Fruit fly (Drosophila melanogaster): ENCODE results near the gene Mco3.

Gene Mco3

DNA sequence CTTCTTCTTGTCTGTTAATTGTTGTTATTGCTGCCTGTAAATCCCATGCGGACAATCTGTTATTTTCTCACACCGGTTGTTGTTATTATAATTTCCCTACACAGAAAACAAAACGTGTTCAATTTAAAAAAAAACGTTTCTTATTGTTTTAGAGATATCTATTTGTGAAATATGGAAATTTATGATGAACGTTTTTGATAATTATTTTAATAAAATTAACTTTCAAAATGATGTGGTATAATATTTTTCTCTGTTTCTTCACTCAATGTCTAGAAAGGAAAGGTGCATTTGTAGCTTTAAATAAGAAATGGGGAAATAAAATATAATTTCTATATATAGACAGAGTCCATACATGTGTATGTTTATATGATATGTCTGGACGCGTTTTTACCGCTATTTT is 13.0 kb upstream of the Mco3 start (continued):
- TF ChIP-seq brk (GFP tag; optimal IDR thresholded peaks at IDR 0.05): peak; percentile 18
- no peak for TF ChIP-seq usp (GFP tag; optimal IDR thresholded peaks at IDR 0.05)
- TF ChIP-seq N (GFP tag; optimal IDR thresholded peaks at IDR 0.05): no peak
- TF ChIP-seq ey (GFP tag; optimal IDR thresholded peaks at IDR 0.05): peak; percentile 10
- TF ChIP-seq Sp1 (GFP tag; optimal IDR thresholded peaks at IDR 0.05): peak; percentile 8

DNA sequence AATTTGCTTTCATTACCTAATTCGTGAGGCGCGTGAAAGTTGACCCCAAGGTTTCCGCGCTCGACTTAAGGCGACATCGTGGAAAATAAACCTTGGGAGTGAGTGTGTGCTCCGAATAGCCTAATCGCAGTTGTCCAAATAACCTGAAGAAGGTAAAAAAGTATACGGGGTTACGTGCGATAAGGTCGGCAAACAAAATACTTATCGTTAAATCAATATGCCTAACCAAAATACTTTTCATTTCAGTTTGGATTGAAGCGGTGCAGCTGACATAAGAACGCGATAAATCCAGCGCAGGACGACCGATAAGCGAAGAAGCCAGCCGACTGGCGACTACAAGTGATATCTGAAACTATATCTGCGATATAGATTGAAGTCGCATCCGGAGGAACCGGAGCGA is 12.1 kb upstream of the Mco3 start:
- TF ChIP-seq sv (GFP tag; optimal IDR thresholded peaks at IDR 0.05) (no peak), lola (GFP tag; optimal IDR thresholded peaks at IDR 0.05) (no peak), dsf (GFP tag; optimal IDR thresholded peaks at IDR 0.05; ENCODE audit: borderline replicate concordance) (no peak), Myc (optimal IDR thresholded peaks at IDR 0.05) (no peak), dmrt93B (GFP tag; optimal IDR thresholded peaks at IDR 0.05) (no peak), OdsH (GFP tag; optimal IDR thresholded peaks at IDR 0.05) (peak; percentile 51), brk (GFP tag; optimal IDR thresholded peaks at IDR 0.05) (no peak), N (GFP tag; optimal IDR thresholded peaks at IDR 0.05) (no peak), HLH106 (tag; optimal IDR thresholded peaks at IDR 0.05) (no peak), Hr83 (GFP tag; optimal IDR thresholded peaks at IDR 0.05; ENCODE audit: poor library complexity, severe bottlenecking) (no peak), psq (GFP tag; optimal IDR thresholded peaks at IDR 0.05) (peak; percentile 20), CG9705 (GFP tag; optimal IDR thresholded peaks at IDR 0.05) (peak; percentile 1), pan (optimal IDR thresholded peaks at IDR 0.05) (no peak), usp (GFP tag; optimal IDR thresholded peaks at IDR 0.05) (no peak), Sp1 (GFP tag; optimal IDR thresholded peaks at IDR 0.05) (peak; percentile 40), tai (GFP tag; optimal IDR thresholded peaks at IDR 0.05) (no peak), br (GFP tag; optimal IDR thresholded peaks at IDR 0.05) (peak; percentile 46), jim (GFP tag; optimal IDR thresholded peaks at IDR 0.05) (no peak), sage (GFP tag; optimal IDR thresholded peaks at IDR 0.05) (no peak), Rel (GFP tag; optimal IDR thresholded peaks at IDR 0.05) (no peak), Rel (tag; optimal IDR thresholded peaks at IDR 0.05) (no peak), Hr78 (GFP tag; optimal IDR thresholded peaks at IDR 0.05) (no peak), ey (GFP tag; optimal IDR thresholded peaks at IDR 0.05) (peak; percentile 0), Dif (GFP tag; optimal IDR thresholded peaks at IDR 0.05; ENCODE audit: partially characterized antibody) (no peak), dl (GFP tag; optimal IDR thresholded peaks at IDR 0.05; ENCODE audit: insufficient read depth in 1 of 2, partially characterized antibody in 2 of 2) (no peak), Dfd (GFP tag; optimal IDR thresholded peaks at IDR 0.05) (no peak), rgr (GFP tag; optimal IDR thresholded peaks at IDR 0.05) (peak; percentile 63), CG32264 (GFP tag; optimal IDR thresholded peaks at IDR 0.05) (no peak), GATAd (GFP tag; optimal IDR thresholded peaks at IDR 0.05) (no peak), Mio (GFP tag; optimal IDR thresholded peaks at IDR 0.05) (no peak), h (GFP tag; optimal IDR thresholded peaks at IDR 0.05) (peak; percentile 38), foxo (GFP tag; optimal IDR thresholded peaks at IDR 0.05) (peak in 1 of 2 experiments; percentile 23), Hnf4 (GFP tag; optimal IDR thresholded peaks at IDR 0.05) (no peak), fru (GFP tag; optimal IDR thresholded peaks at IDR 0.05) (no peak), Abd-B (GFP tag; optimal IDR thresholded peaks at IDR 0.05) (no peak), woc (GFP tag; optimal IDR thresholded peaks at IDR 0.05) (no peak), Jra (GFP tag; optimal IDR thresholded peaks at IDR 0.05) (no peak), CrebA (GFP tag; optimal IDR thresholded peaks at IDR 0.05; ENCODE audit: borderline replicate concordance) (no peak), Vsx2 (GFP tag; optimal IDR thresholded peaks at IDR 0.05; ENCODE audit: partially characterized antibody) (no peak)

dm6 chr3R:25888307-25889075 is 8.8 kb upstream of the Mco3 start, which contains the start of gene Lnk:
Lnk (plus strand) TSS chr3R:25888542.
- no peak for TF ChIP-seq lola (GFP tag; optimal IDR thresholded peaks at IDR 0.05)
- TF ChIP-seq pan (optimal IDR thresholded peaks at IDR 0.05): no peak
- TF ChIP-seq CrebA (GFP tag; optimal IDR thresholded peaks at IDR 0.05; ENCODE audit: borderline replicate concordance): no peak
- TF ChIP-seq Jra (GFP tag; optimal IDR thresholded peaks at IDR 0.05): no peak
- no peak for TF ChIP-seq jim (GFP tag; optimal IDR thresholded peaks at IDR 0.05)
- no peak for TF ChIP-seq fru (GFP tag; optimal IDR thresholded peaks at IDR 0.05)
- TF ChIP-seq Hr83 (GFP tag; optimal IDR thresholded peaks at IDR 0.05; ENCODE audit: poor library complexity, severe bottlenecking): peak; percentile 40
- TF ChIP-seq Dfd (GFP tag; optimal IDR thresholded peaks at IDR 0.05): no peak
- no peak for TF ChIP-seq sage (GFP tag; optimal IDR thresholded peaks at IDR 0.05)
- no peak for TF ChIP-seq HLH106 (tag; optimal IDR thresholded peaks at IDR 0.05)
- no peak for TF ChIP-seq rgr (GFP tag; optimal IDR thresholded peaks at IDR 0.05)
- TF ChIP-seq Mio (GFP tag; optimal IDR thresholded peaks at IDR 0.05): no peak
- no peak for TF ChIP-seq GATAd (GFP tag; optimal IDR thresholded peaks at IDR 0.05)
- TF ChIP-seq foxo (GFP tag; optimal IDR thresholded peaks at IDR 0.05): no peak
- no peak for TF ChIP-seq dsf (GFP tag; optimal IDR thresholded peaks at IDR 0.05; ENCODE audit: borderline replicate concordance)
- TF ChIP-seq Sp1 (GFP tag; optimal IDR thresholded peaks at IDR 0.05): peak; percentile 49
- TF ChIP-seq psq (GFP tag; optimal IDR thresholded peaks at IDR 0.05): no peak
- peak; percentile 11 for TF ChIP-seq h (GFP tag; optimal IDR thresholded peaks at IDR 0.05)
- no peak for TF ChIP-seq woc (GFP tag; optimal IDR thresholded peaks at IDR 0.05)
- TF ChIP-seq dl (GFP tag; optimal IDR thresholded peaks at IDR 0.05; ENCODE audit: insufficient read depth in 1 of 2, partially characterized antibody in 2 of 2): no peak
- TF ChIP-seq CG9705 (GFP tag; optimal IDR thresholded peaks at IDR 0.05): no peak
- no peak for TF ChIP-seq Abd-B (GFP tag; optimal IDR thresholded peaks at IDR 0.05)
- TF ChIP-seq Hr78 (GFP tag; optimal IDR thresholded peaks at IDR 0.05): no peak
- TF ChIP-seq N (GFP tag; optimal IDR thresholded peaks at IDR 0.05): no peak
- no peak for TF ChIP-seq CG32264 (GFP tag; optimal IDR thresholded peaks at IDR 0.05)
- TF ChIP-seq Dif (GFP tag; optimal IDR thresholded peaks at IDR 0.05; ENCODE audit: partially characterized antibody): no peak
- TF ChIP-seq brk (GFP tag; optimal IDR thresholded peaks at IDR 0.05): no peak
- no peak for TF ChIP-seq br (GFP tag; optimal IDR thresholded peaks at IDR 0.05)
- TF ChIP-seq dmrt93B (GFP tag; optimal IDR thresholded peaks at IDR 0.05): no peak
- TF ChIP-seq ey (GFP tag; optimal IDR thresholded peaks at IDR 0.05): no peak
- no peak for TF ChIP-seq Rel (GFP tag; optimal IDR thresholded peaks at IDR 0.05)
- peak; percentile 41 for TF ChIP-seq Rel (tag; optimal IDR thresholded peaks at IDR 0.05)
- TF ChIP-seq Hnf4 (GFP tag; optimal IDR thresholded peaks at IDR 0.05): no peak
- TF ChIP-seq Vsx2 (GFP tag; optimal IDR thresholded peaks at IDR 0.05; ENCODE audit: partially characterized antibody): no peak
- TF ChIP-seq OdsH (GFP tag; optimal IDR thresholded peaks at IDR 0.05): no peak
- peak; percentile 46 for TF ChIP-seq sv (GFP tag; optimal IDR thresholded peaks at IDR 0.05)

Data from whole organism, wandering third instar larva.